Worm (Caenorhabditis elegans): ENCODE measurements around the gene math-15.
"Not testable (repeated sequence)": the region's sequence is repeated elsewhere in the genome, so short reads cannot be mapped to it uniquely, and the experiment has no call there.

- TF ChIP-seq zag-1 (tag; optimal IDR thresholded peaks at IDR 0.05); tag-97 (GFP tag; IDR thresholded peaks at IDR 0.05); ces-1 (GFP tag; optimal IDR thresholded peaks at IDR 0.05); pqm-1 (tag; optimal IDR thresholded peaks at IDR 0.05); ZK546.5 (tag; optimal IDR thresholded peaks at IDR 0.05); lsy-2 (tag; optimal IDR thresholded peaks at IDR 0.05); skn-1 (tag; optimal IDR thresholded peaks at IDR 0.05); nhr-77 (tag; optimal IDR thresholded peaks at IDR 0.05); ama-1 (optimal IDR thresholded peaks at IDR 0.05); mxl-3 (GFP tag; optimal IDR thresholded peaks at IDR 0.05); ztf-11 (tag; optimal IDR thresholded peaks at IDR 0.05); snpc-4 (tag; optimal IDR thresholded peaks at IDR 0.05); madf-5 (GFP tag; IDR thresholded peaks at IDR 0.05); nhr-102 (tag; optimal IDR thresholded peaks at IDR 0.05): not testable (repeated sequence)
Observed at ce11 chrII:1861285-1861793, 4.8 kb upstream of the math-15 start, which contains the start of gene C16C4.18.
